Worm (Caenorhabditis elegans): ENCODE measurements around the gene nhr-258.

DNA sequence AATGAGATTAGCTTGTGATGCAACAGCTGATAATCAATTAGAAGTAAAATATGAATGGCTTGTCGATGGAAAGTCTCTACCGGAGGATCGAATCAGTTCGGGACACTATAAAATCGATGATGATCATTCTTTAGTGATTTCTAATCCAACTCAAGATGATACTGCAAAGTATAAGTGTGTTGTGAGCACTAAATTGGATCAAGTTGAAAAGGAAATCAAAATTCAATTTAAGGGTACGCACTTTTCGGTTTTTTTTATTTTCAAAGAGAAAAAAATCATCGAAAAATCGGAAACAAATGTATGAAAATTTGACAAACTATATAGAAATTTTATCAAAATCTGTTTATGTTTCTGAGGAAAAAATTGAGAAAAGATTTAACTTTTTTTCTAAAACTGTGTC lies 31.8 kb downstream of the nhr-258 start:
- TF ChIP-seq mdl-1 (tag; optimal IDR thresholded peaks at IDR 0.05) (no peak), fkh-10 (GFP tag; optimal IDR thresholded peaks at IDR 0.05) (no peak), mxl-2 (GFP tag; conservative IDR thresholded peaks at IDR 0.05) (no peak), daf-8 (GFP tag; IDR thresholded peaks at IDR 0.05) (no peak)
